Worm (Caenorhabditis elegans) whole organism, L4/young adult: ENCODE results near the gene sdc-1.

ENCODE experiments used
- W03F9.2 ChIP-seq: fragments of 150-350 bp; optimal IDR thresholded peaks from 2 replicates; lab custom pipeline; 2014; ENCODE audit warnings: missing biosample characterization, missing genetic modification characterization
- dao-5 ChIP-seq: sonication (generic microtip); optimal IDR thresholded peaks from 2 replicates; lab custom pipeline; 2016; ENCODE audit warnings: missing genotype, missing genetic modification characterization, moderate library complexity, missing compliant biosample characterization

- TF ChIP-seq W03F9.2 (no peak), dao-5 (tag; lab: Kevin White, UChicago) (no peak)
These were observed at the start of gene sdc-1 for ce11 chrX:16275255-16275813.
